Fruit fly (Drosophila melanogaster): ENCODE data around the gene CG6885.

Gene CG6885

DNA sequence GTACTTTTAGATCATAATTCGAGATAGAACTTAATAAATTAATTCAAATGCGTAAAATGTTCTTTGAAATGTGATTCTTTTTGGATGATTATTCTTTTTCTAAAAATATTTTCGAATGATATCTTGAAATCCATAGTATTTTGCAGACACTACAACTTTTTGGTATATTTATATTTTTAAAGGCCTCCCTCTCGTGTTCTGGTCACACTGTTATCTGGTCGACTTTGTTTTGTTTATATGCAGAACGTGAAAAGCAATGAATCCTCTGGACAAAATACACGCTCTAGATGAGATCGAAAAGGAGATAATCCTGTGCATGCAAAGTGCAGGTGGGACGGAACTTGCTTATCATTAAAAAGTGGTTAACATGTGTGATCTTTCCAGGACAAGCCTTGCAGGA lies 1.4 kb downstream of the CG6885 start, which contains the start of gene MED11 (continued):
- TF ChIP-seq trem (tag; optimal IDR thresholded peaks at IDR 0.05) (no peak), phol (tag; optimal IDR thresholded peaks at IDR 0.05) (peak; percentile 4), CG10366 (GFP tag; IDR thresholded peaks at IDR 0.05) (no peak), ato (GFP tag; IDR thresholded peaks at IDR 0.05; ENCODE audit: partially characterized antibody) (no peak), Ets65A (GFP tag) (no peak), Dp (GFP tag; optimal IDR thresholded peaks at IDR 0.05) (peak; percentile 40), ken (GFP tag; IDR thresholded peaks at IDR 0.05) (no peak), CG9797 (GFP tag; optimal IDR thresholded peaks at IDR 0.05) (peak; percentile 60), Atf-2 (GFP tag; optimal IDR thresholded peaks at IDR 0.05) (no peak), chn (GFP tag; optimal IDR thresholded peaks at IDR 0.05) (no peak), trh (GFP tag; optimal IDR thresholded peaks at IDR 0.05) (no peak), CG4617 (GFP tag; optimal IDR thresholded peaks at IDR 0.05; ENCODE audit: borderline replicate concordance) (peak; percentile 22), gfzf (GFP tag; optimal IDR thresholded peaks at IDR 0.05) (peak; percentile 66), h (optimal IDR thresholded peaks at IDR 0.05) (no peak), BtbVII (GFP tag; optimal IDR thresholded peaks at IDR 0.05) (no peak), knrl (GFP tag; IDR thresholded peaks at IDR 0.05; ENCODE audit: partially characterized antibody) (0 out of 3 replicates have a peak, but pooled peaks have one; percentile 7), ems (GFP tag; optimal IDR thresholded peaks at IDR 0.05) (no peak), pzg (GFP tag; optimal IDR thresholded peaks at IDR 0.05) (peak; percentile 43), CG4854 (GFP tag; optimal IDR thresholded peaks at IDR 0.05) (no peak), Dll (GFP tag; IDR thresholded peaks at IDR 0.05; ENCODE audit: partially characterized antibody) (0 out of 4 replicates have a peak, but pooled peaks have one; percentile 31), CG7963 (GFP tag; IDR thresholded peaks at IDR 0.05; ENCODE audit: partially characterized antibody) (no peak), CG1603 (tag; optimal IDR thresholded peaks at IDR 0.05) (peak; percentile 8), CG43689 (GFP tag; IDR thresholded peaks at IDR 0.05) (no peak), CG5245 (GFP tag; optimal IDR thresholded peaks at IDR 0.05) (no peak), dan (GFP tag; IDR thresholded peaks at IDR 0.05) (no peak), E2f2 (GFP tag; IDR thresholded peaks at IDR 0.05) (peak; percentile 37; the same call in 1 of the 2 replicates), stwl (tag; optimal IDR thresholded peaks at IDR 0.05) (peak; percentile 75), Ssrp (tag; optimal IDR thresholded peaks at IDR 0.05) (no peak), CG17359 (tag; optimal IDR thresholded peaks at IDR 0.05) (no peak), yki (optimal IDR thresholded peaks at IDR 0.05) (no peak), tup (GFP tag; optimal IDR thresholded peaks at IDR 0.05) (no peak), ranshi (GFP tag; IDR thresholded peaks at IDR 0.05) (no peak), BEAF-32 (GFP tag; optimal IDR thresholded peaks at IDR 0.05) (peak; percentile 34), HmgD (GFP tag; optimal IDR thresholded peaks at IDR 0.05) (no peak), PHDP (tag; optimal IDR thresholded peaks at IDR 0.05) (no peak), chm (GFP tag; IDR thresholded peaks at IDR 0.05) (no peak), Med (GFP tag) (peak; percentile 16), CG3281 (GFP tag; optimal IDR thresholded peaks at IDR 0.05) (no peak)

DNA sequence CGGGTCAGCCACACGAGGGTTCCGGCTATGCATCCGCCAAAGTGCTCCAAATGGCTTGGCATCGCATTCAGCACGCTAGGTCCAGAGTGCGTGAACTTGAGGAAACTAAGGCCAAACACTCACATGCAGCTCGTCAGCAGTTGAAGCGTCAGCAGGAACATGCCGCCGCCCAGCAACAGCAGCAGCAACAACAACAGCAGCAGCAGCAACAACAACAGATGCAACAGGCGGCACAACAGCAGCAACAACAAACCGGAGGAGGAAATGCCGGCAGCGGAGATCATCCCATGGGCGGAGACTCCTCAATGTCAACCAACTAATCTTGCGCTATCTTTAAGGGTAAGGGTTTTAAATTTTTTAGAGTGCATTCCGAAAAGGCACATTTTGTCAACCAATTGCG lies 1.9 kb downstream of the CG6885 start:
- no peak for TF ChIP-seq CG6854 (GFP tag; optimal IDR thresholded peaks at IDR 0.05)
- TF ChIP-seq mld (GFP tag; IDR thresholded peaks at IDR 0.05; ENCODE audit: partially characterized antibody): 0 out of 3 replicates have a peak, but pooled peaks have one; percentile 7
- TF ChIP-seq Blimp-1 (GFP tag; optimal IDR thresholded peaks at IDR 0.05): no peak
- peak; percentile 74 for TF ChIP-seq CG4360 (GFP tag; IDR thresholded peaks at IDR 0.05)
- no peak for TF ChIP-seq tin (GFP tag; optimal IDR thresholded peaks at IDR 0.05)
- no peak for TF ChIP-seq prd (optimal IDR thresholded peaks at IDR 0.05)
- no peak for TF ChIP-seq prd (GFP tag; IDR thresholded peaks at IDR 0.05)
- TF ChIP-seq HmgD (GFP tag; optimal IDR thresholded peaks at IDR 0.05): no peak
- 0 out of 4 replicates have a peak, but pooled peaks have one; percentile 5 for TF ChIP-seq Dll (GFP tag; IDR thresholded peaks at IDR 0.05; ENCODE audit: partially characterized antibody)

Data from whole organism, embryonic.